Fruit fly (Drosophila melanogaster) whole organism, embryonic: ENCODE results near the gene CG7656.

Experiments
- B-H2 ChIP-seq: fragments of 200-800 bp; sonication (Bioruptor generic); optimal IDR thresholded peaks from 2 replicates; lab custom pipeline; 2018; ENCODE audit warnings: missing biosample characterization, mild to moderate bottlenecking, missing genetic modification characterization
- BEAF-32 ChIP-seq: fragments of 200-800 bp; sonication (Bioruptor generic); optimal IDR thresholded peaks from 3 replicates; lab custom pipeline; 2017; ENCODE audit warnings: missing biosample characterization, missing genetic modification characterization, mild to moderate bottlenecking, moderate library complexity, missing genetic modification reagents
- Bgb ChIP-seq: fragments of 200-800 bp; sonication (Bioruptor generic); IDR thresholded peaks from 2 replicates; pipeline ENCODE4 v1.3.6; 2022; ENCODE audit warnings: missing biosample characterization, missing genetic modification characterization; ENCODE audit not compliant: partially characterized antibody
- CG11695 ChIP-seq: fragments of 200-800 bp; sonication (Bioruptor generic); IDR thresholded peaks from 3 replicates; pipeline ENCODE4 v1.3.6; 2022; ENCODE audit warnings: missing biosample characterization, missing genetic modification characterization
- CG11723 ChIP-seq: fragments of 200-800 bp; sonication (Bioruptor generic); optimal IDR thresholded peaks from 2 replicates; lab custom pipeline; 2017; ENCODE audit warnings: missing biosample characterization, mild to moderate bottlenecking, missing genetic modification characterization
- CG12659 ChIP-seq: fragments of 200-800 bp; sonication (Bioruptor generic); optimal IDR thresholded peaks from 3 replicates; lab custom pipeline; 2017; ENCODE audit warnings: mild to moderate bottlenecking, missing biosample characterization, missing genetic modification reagents, missing genetic modification characterization
- CG13775 ChIP-seq: fragments of 200-800 bp; sonication (Bioruptor generic); optimal IDR thresholded peaks from 3 replicates; lab custom pipeline; 2017; ENCODE audit warnings: missing biosample characterization, mild to moderate bottlenecking, missing genetic modification characterization
- CG32767 ChIP-seq: fragments of 200-800 bp; sonication (Bioruptor generic); IDR thresholded peaks from 2 replicates; pipeline ENCODE4 v1.3.6; 2022; ENCODE audit warnings: missing biosample characterization, missing genetic modification characterization
- CG6854 ChIP-seq: fragments of 200-800 bp; sonication (Bioruptor generic); optimal IDR thresholded peaks from 3 replicates; lab custom pipeline; 2017; ENCODE audit warnings: missing biosample characterization, mild to moderate bottlenecking, missing genetic modification characterization
- CG7357 ChIP-seq: fragments of 200-800 bp; sonication (Bioruptor generic); IDR thresholded peaks from 3 replicates; pipeline ENCODE4 v1.3.6; 2022; ENCODE audit warnings: missing biosample characterization, missing genetic modification characterization
- CG8924 ChIP-seq: fragments of 200-800 bp; optimal IDR thresholded peaks from 3 replicates; lab custom pipeline; 2019; ENCODE audit warnings: missing biosample characterization, mild to moderate bottlenecking, missing genetic modification characterization, moderate library complexity
- CG9797 ChIP-seq: fragments of 200-800 bp; sonication (Bioruptor generic); optimal IDR thresholded peaks from 3 replicates; lab custom pipeline; 2018; ENCODE audit warnings: missing biosample characterization, mild to moderate bottlenecking, missing genetic modification characterization
- CG9876 ChIP-seq: fragments of 200-800 bp; sonication (Bioruptor generic); optimal IDR thresholded peaks from 2 replicates; lab custom pipeline; 2016; ENCODE audit warnings: missing biosample characterization, missing genetic modification characterization
- CHES-1-like ChIP-seq: fragments of 200-800 bp; sonication (Bioruptor generic); optimal IDR thresholded peaks from 2 replicates; lab custom pipeline; 2016; ENCODE audit warnings: missing biosample characterization, missing genetic modification characterization
- D19B ChIP-seq: fragments of 200-800 bp; sonication (Bioruptor generic); optimal IDR thresholded peaks from 2 replicates; lab custom pipeline; 2017; ENCODE audit warnings: missing biosample characterization, mild to moderate bottlenecking, missing genetic modification characterization
- Eip74EF ChIP-seq, 2 experiments: fragments of 200-800 bp in 1 of 2; fragments of >200 bp in 1 of 2; sonication (Bioruptor generic) in 1 of 2; optimal IDR thresholded peaks; 2 replicates each; lab custom pipeline; 2017 to 2019; ENCODE audit warnings: missing biosample characterization in 2 of 2, missing genetic modification characterization in 2 of 2, mild to moderate bottlenecking in 1 of 2, moderate library complexity in 1 of 2
- Ets97D ChIP-seq: fragments of 200-800 bp; sonication (Bioruptor generic); optimal IDR thresholded peaks from 3 replicates; lab custom pipeline; 2016; ENCODE audit warnings: missing biosample characterization, missing genetic modification characterization
- Fer2 ChIP-seq: fragments of 200-800 bp; sonication (Bioruptor generic); optimal IDR thresholded peaks from 2 replicates; lab custom pipeline; 2018; ENCODE audit warnings: missing biosample characterization, mild to moderate bottlenecking, missing genetic modification characterization, moderate library complexity
- GATAe ChIP-seq: fragments of 200-800 bp; sonication (Bioruptor generic); conservative IDR thresholded peaks from 2 replicates; pipeline ENCODE4 v1.3.6; 2022; ENCODE audit warnings: missing biosample characterization, missing genetic modification characterization
- NC2α ChIP-seq: fragments of 200-800 bp; sonication (Bioruptor generic); optimal IDR thresholded peaks from 2 replicates; lab custom pipeline; 2016; ENCODE audit warnings: missing biosample characterization, missing genetic modification characterization
- NC2β ChIP-seq: fragments of 200-800 bp; sonication (Bioruptor generic); optimal IDR thresholded peaks from 2 replicates; lab custom pipeline; 2016; ENCODE audit warnings: missing biosample characterization, missing genetic modification characterization
- Oli ChIP-seq: fragments of 200-800 bp; sonication (Bioruptor generic); optimal IDR thresholded peaks from 2 replicates; lab custom pipeline; 2018; ENCODE audit warnings: missing biosample characterization, mild to moderate bottlenecking, missing genetic modification characterization, moderate library complexity
- Rfx ChIP-seq: fragments of 200-800 bp; sonication (Bioruptor generic); IDR thresholded peaks from 2 replicates; pipeline ENCODE4 v1.3.6; 2022; ENCODE audit warnings: missing biosample characterization, missing genetic modification characterization
- Spps ChIP-seq: fragments of 200-800 bp; sonication (Bioruptor generic); optimal IDR thresholded peaks from 2 replicates; lab custom pipeline; 2018; ENCODE audit warnings: missing biosample characterization, mild to moderate bottlenecking, missing genetic modification characterization
- Trl ChIP-seq, 3 experiments: fragments of >200 bp in 2 of 3; fragments of 200-800 bp in 1 of 3; sonication (Bioruptor generic) in 1 of 3; optimal IDR thresholded peaks; 2 replicates in 1 of 3; 3 replicates in 2 of 3; lab custom pipeline; 2016 to 2017; ENCODE audit warnings: missing biosample characterization in 1 of 3, missing genetic modification characterization in 1 of 3
- Usf ChIP-seq: fragments of 200-800 bp; sonication (Bioruptor generic); optimal IDR thresholded peaks from 2 replicates; lab custom pipeline; 2017; ENCODE audit warnings: missing genotype, missing biosample characterization, missing genetic modification characterization
- YL-1 ChIP-seq: fragments of 200-800 bp; sonication (Bioruptor generic); optimal IDR thresholded peaks from 3 replicates; lab custom pipeline; 2017; ENCODE audit warnings: missing biosample characterization, mild to moderate bottlenecking, missing genetic modification characterization
- abd-A ChIP-seq: fragments of 200-800 bp; sonication (Bioruptor generic); optimal IDR thresholded peaks from 3 replicates; lab custom pipeline; 2019; ENCODE audit warnings: missing biosample characterization, mild to moderate bottlenecking, missing genetic modification characterization, moderate library complexity
- ap ChIP-seq: fragments of 200-800 bp; sonication (Bioruptor generic); IDR thresholded peaks from 2 replicates; pipeline ENCODE4 v1.3.6; 2022; ENCODE audit warnings: missing biosample characterization, missing genetic modification characterization
- crc ChIP-seq: fragments of 200-800 bp; sonication (Bioruptor generic); optimal IDR thresholded peaks from 2 replicates; lab custom pipeline; 2016; ENCODE audit warnings: missing biosample characterization, missing genetic modification characterization
- dm ChIP-seq: fragments of 200-800 bp; sonication (Bioruptor generic); optimal IDR thresholded peaks from 3 replicates; lab custom pipeline; 2016; ENCODE audit warnings: missing biosample characterization, missing genetic modification characterization
- dpn ChIP-seq, 2 experiments: fragments of 200-800 bp; sonication (Bioruptor generic); optimal IDR thresholded peaks; 3 replicates each; lab custom pipeline; 2016; ENCODE audit warnings: missing biosample characterization in 2 of 2, missing genetic modification characterization in 2 of 2
- exex ChIP-seq: fragments of 200-800 bp; sonication (Bioruptor generic); optimal IDR thresholded peaks from 4 replicates; lab custom pipeline; 2018; ENCODE audit warnings: missing biosample characterization, mild to moderate bottlenecking, missing genetic modification characterization, moderate library complexity
- grau ChIP-seq: fragments of 200-800 bp; optimal IDR thresholded peaks from 3 replicates; lab custom pipeline; 2019; ENCODE audit warnings: missing biosample characterization, mild to moderate bottlenecking, missing genetic modification characterization, moderate library complexity
- gsb ChIP-seq: fragments of 200-800 bp; sonication (Bioruptor generic); IDR thresholded peaks from 2 replicates; pipeline ENCODE4 v1.3.6; 2022; ENCODE audit warnings: missing biosample characterization, missing genetic modification characterization
- gsb-n ChIP-seq: fragments of 200-800 bp; sonication (Bioruptor generic); optimal IDR thresholded peaks from 3 replicates; lab custom pipeline; 2018; ENCODE audit warnings: missing biosample characterization, mild to moderate bottlenecking, missing genetic modification characterization
- ind ChIP-seq: fragments of 200-800 bp; sonication (Bioruptor generic); optimal IDR thresholded peaks from 3 replicates; lab custom pipeline; 2016; ENCODE audit warnings: missing biosample characterization, missing genetic modification characterization
- kni ChIP-seq: fragments of 200-800 bp; sonication (Bioruptor generic); optimal IDR thresholded peaks from 3 replicates; lab custom pipeline; 2017; ENCODE audit warnings: mild to moderate bottlenecking, missing biosample characterization, missing genetic modification reagents, missing genetic modification characterization
- nerfin-1 ChIP-seq: fragments of 200-800 bp; sonication (Bioruptor generic); optimal IDR thresholded peaks from 3 replicates; lab custom pipeline; 2019; ENCODE audit warnings: missing biosample characterization, mild to moderate bottlenecking, missing genetic modification characterization, moderate library complexity
- nerfin-2 ChIP-seq: fragments of 200-800 bp; sonication (Bioruptor generic); IDR thresholded peaks from 2 replicates; pipeline ENCODE4 v1.3.6; 2022; ENCODE audit warnings: missing biosample characterization, missing genetic modification characterization; ENCODE audit not compliant: partially characterized antibody
- pros ChIP-seq: fragments of 200-800 bp; sonication (Bioruptor generic); optimal IDR thresholded peaks from 3 replicates; lab custom pipeline; 2019; ENCODE audit warnings: missing biosample characterization, mild to moderate bottlenecking, missing genetic modification characterization, moderate library complexity
- psq ChIP-seq: fragments of 200-800 bp; sonication (Bioruptor generic); optimal IDR thresholded peaks from 2 replicates; lab custom pipeline; 2017; ENCODE audit warnings: missing biosample characterization, missing genetic modification characterization
- rib ChIP-seq: fragments of 200-800 bp; sonication (Bioruptor generic); IDR thresholded peaks from 2 replicates; pipeline ENCODE4 v1.3.6; 2022; ENCODE audit warnings: missing biosample characterization, missing genetic modification characterization
- sens-2 ChIP-seq: fragments of 200-800 bp; sonication (Bioruptor generic); IDR thresholded peaks from 2 replicates; pipeline ENCODE4 v1.3.6; 2022; ENCODE audit warnings: missing biosample characterization, missing genetic modification characterization
- shn ChIP-seq: fragments of 200-800 bp; sonication (Bioruptor generic); optimal IDR thresholded peaks from 3 replicates; lab custom pipeline; 2016; ENCODE audit warnings: missing biosample characterization, missing genetic modification characterization
- tap ChIP-seq: fragments of 200-800 bp; optimal IDR thresholded peaks from 3 replicates; lab custom pipeline; 2019; ENCODE audit warnings: missing biosample characterization, mild to moderate bottlenecking, missing genetic modification characterization, moderate library complexity
- tio ChIP-seq: fragments of 200-800 bp; sonication (Bioruptor generic); optimal IDR thresholded peaks from 2 replicates; lab custom pipeline; 2017; ENCODE audit warnings: missing biosample characterization, missing genetic modification characterization, inconsistent platforms
- tx ChIP-seq: fragments of 200-800 bp; sonication (Bioruptor generic); optimal IDR thresholded peaks from 2 replicates; lab custom pipeline; 2016; ENCODE audit warnings: missing biosample characterization, missing genetic modification characterization
- vvl ChIP-seq: fragments of 200-800 bp; sonication (Bioruptor generic); IDR thresholded peaks from 2 replicates; pipeline ENCODE4 v1.3.6; 2022; ENCODE audit warnings: missing biosample characterization, missing genetic modification characterization
- yki ChIP-seq: fragments of >200 bp; optimal IDR thresholded peaks from 3 replicates; lab custom pipeline; 2018
- zfh1 ChIP-seq: fragments of 200-800 bp; sonication (Bioruptor generic); IDR thresholded peaks from 3 replicates; pipeline ENCODE4 v1.3.6; 2022; ENCODE audit warnings: missing biosample characterization, missing genetic modification characterization

Gene CG7656

dm6 chr3L:15624097-15624496 lies 36.1 kb upstream of the CG7656 start:
- TF ChIP-seq CHES-1-like (no peak), dm (no peak), CG9876 (GFP tag; lab: Kevin White, UChicago) (no peak), YL-1 (GFP tag; lab: Kevin White, UChicago) (no peak), Ets97D (GFP tag; lab: Kevin White, UChicago) (no peak), CG8924 (tag; lab: Kevin White, UChicago) (peak; percentile 35), tx (GFP tag; lab: Kevin White, UChicago) (no peak), sens-2 (no peak), psq (GFP tag; lab: Kevin White, UChicago) (no peak), zfh1 (GFP tag; lab: Robert Waterston, UW) (0 out of 3 replicates have a peak, but pooled peaks have one; percentile 12), ind (no peak), abd-A (peak; percentile 17), vvl (no peak), ap (GFP tag; lab: Robert Waterston, UW) (no peak), CG12659 (GFP tag; lab: Kevin White, UChicago) (no peak), D19B (GFP tag; lab: Kevin White, UChicago) (no peak), NC2β (GFP tag; lab: Kevin White, UChicago) (no peak), kni (peak; percentile 18), yki (lab: Kevin White, UChicago) (no peak), Bgb (GFP tag; lab: Robert Waterston, UW) (no peak), CG6854 (GFP tag; lab: Kevin White, UChicago) (no peak), tap (tag; lab: Kevin White, UChicago) (no peak), CG13775 (GFP tag; lab: Kevin White, UChicago) (no peak), CG11695 (GFP tag; lab: Robert Waterston, UW) (no peak), crc (GFP tag; lab: Kevin White, UChicago) (no peak), nerfin-2 (no peak), NC2α (GFP tag; lab: Kevin White, UChicago) (no peak), pros (GFP tag; lab: Kevin White, UChicago) (peak; percentile 72), tio (GFP tag; lab: Kevin White, UChicago) (no peak), grau (tag; lab: Kevin White, UChicago) (no peak), exex (no peak), B-H2 (GFP tag; lab: Kevin White, UChicago) (no peak), CG9797 (GFP tag; lab: Kevin White, UChicago) (no peak), Trl (optimal IDR thresholded peaks at IDR 0.05; lab: Kevin White, UChicago) (peak in 1 of 2 experiments; percentile 19), Trl (GFP tag; optimal IDR thresholded peaks at IDR 0.05; lab: Kevin White, UChicago) (no peak), Spps (no peak), GATAe (GFP tag; lab: Robert Waterston, UW) (no peak), BEAF-32 (GFP tag; lab: Kevin White, UChicago) (no peak), shn (no peak), CG32767 (no peak), gsb (no peak), CG11723 (GFP tag; lab: Kevin White, UChicago) (no peak), Eip74EF (GFP tag; optimal IDR thresholded peaks at IDR 0.05; lab: Kevin White, UChicago) (no peak), Rfx (GFP tag; lab: Robert Waterston, UW) (no peak), gsb-n (tag; lab: Kevin White, UChicago) (peak; percentile 27), CG7357 (GFP tag; lab: Robert Waterston, UW) (no peak), Fer2 (tag; lab: Kevin White, UChicago) (no peak), rib (GFP tag; lab: Robert Waterston, UW) (no peak), Usf (no peak), Oli (tag; lab: Kevin White, UChicago) (no peak), dpn (GFP tag; optimal IDR thresholded peaks at IDR 0.05; lab: Kevin White, UChicago) (no peak), nerfin-1 (peak; percentile 33)
